Worm (Caenorhabditis elegans) whole organism, late embryonic: ENCODE measurements around the gene pfn-3.

Experiments
- K09A11.1 ChIP-seq: sonication (generic microtip); optimal IDR thresholded peaks from 2 replicates; lab custom pipeline; 2017; ENCODE audit warnings: antibody characterized with exemption, mild to moderate bottlenecking, missing genetic modification characterization, missing compliant biosample characterization; ENCODE audit not compliant: insufficient read depth
- ets-4 ChIP-seq: sonication (generic microtip); optimal IDR thresholded peaks from 2 replicates; lab custom pipeline; 2016; ENCODE audit warnings: missing genetic modification characterization, missing compliant biosample characterization
- eyg-1 ChIP-seq: sonication (generic microtip); optimal IDR thresholded peaks from 2 replicates; lab custom pipeline; 2016; ENCODE audit warnings: missing genotype, missing genetic modification characterization, missing compliant biosample characterization
- gmeb-2 ChIP-seq: sonication (generic microtip); optimal IDR thresholded peaks from 2 replicates; lab custom pipeline; 2016; ENCODE audit warnings: missing genetic modification characterization, inconsistent platforms, missing compliant biosample characterization

Gene pfn-3

ce11 chrX:1030867-1031266 is 49.6 kb downstream of the pfn-3 start:
- TF ChIP-seq K09A11.1 (tag; lab: Kevin White, UChicago) (no peak), eyg-1 (tag; lab: Kevin White, UChicago) (no peak), ets-4 (tag; lab: Kevin White, UChicago) (no peak), gmeb-2 (tag; lab: Kevin White, UChicago) (no peak)
- TF ChIP-seq, all 69 proteins: peak for 0
